Worm (Caenorhabditis elegans) whole organism, L4 larva: ENCODE results near the gene gnrr-2.

ENCODE experiments used
- spr-3 ChIP-seq: fragments of 200-800 bp; sonication (Bioruptor generic); optimal IDR thresholded peaks from 2 replicates; lab custom pipeline; 2018; ENCODE audit warnings: mild to moderate bottlenecking, missing genetic modification characterization, missing compliant biosample characterization
- zfp-3 ChIP-seq: fragments of 200-800 bp; sonication (Bioruptor generic); conservative IDR thresholded peaks from 2 replicates; pipeline ENCODE4 v1.3.6; 2022; ENCODE audit warnings: missing genetic modification reagents, missing genetic modification characterization, missing compliant biosample characterization

- no peak for TF ChIP-seq spr-3 (GFP tag; lab: Kevin White, UChicago)
- TF ChIP-seq zfp-3 (GFP tag; lab: Robert Waterston, UW): no peak
Measured at ce11 chrV:14428865-14429264, 20.0 kb downstream of the gnrr-2 start, which contains the start of gene F23B12.1.
